Worm (Caenorhabditis elegans) whole organism, midembryonic: Measurements from ENCODE around the gene C29F4.3.
"Not testable (repeated sequence)": the region's sequence is repeated elsewhere in the genome, so short reads cannot be mapped to it uniquely, and the experiment has no call there.

ENCODE experiments used
- T22C8.4 ChIP-seq: fragments of 200-800 bp; sonication (Bioruptor generic); IDR thresholded peaks from 2 replicates; pipeline ENCODE4 v1.3.6; 2022; ENCODE audit warnings: missing genetic modification characterization, missing compliant biosample characterization
- cog-1 ChIP-seq: sonication (generic microtip); optimal IDR thresholded peaks from 2 replicates; lab custom pipeline; 2016; ENCODE audit warnings: missing genetic modification characterization, missing compliant biosample characterization
- klf-2 ChIP-seq: fragments of 200-800 bp; sonication (Bioruptor generic); conservative IDR thresholded peaks from 2 replicates; pipeline ENCODE4 v1.3.6; 2022; ENCODE audit warnings: missing genetic modification reagents, missing genetic modification characterization, missing compliant biosample characterization
- med-1 ChIP-seq: sonication (generic microtip); optimal IDR thresholded peaks from 2 replicates; lab custom pipeline; 2017; ENCODE audit warnings: missing genetic modification characterization, mild to moderate bottlenecking, missing compliant biosample characterization, antibody characterized with exemption, missing genetic modification reagents; ENCODE audit not compliant: insufficient read depth
- ztf-23 ChIP-seq: fragments of 200-800 bp; sonication (Bioruptor generic); IDR thresholded peaks from 2 replicates; pipeline ENCODE4 v1.3.6; 2022; ENCODE audit warnings: missing genetic modification reagents, missing genetic modification characterization, missing compliant biosample characterization
- ztf-29 ChIP-seq: fragments of 200-800 bp; sonication (Bioruptor generic); IDR thresholded peaks from 2 replicates; pipeline ENCODE4 v1.3.6; 2022; ENCODE audit warnings: missing genetic modification reagents, missing genetic modification characterization, missing compliant biosample characterization

ce11 chrIV:11263101-11263500 lies 39.3 kb upstream of the C29F4.3 start, which contains the start of gene col-126:
- TF ChIP-seq ztf-29; ztf-23 (GFP tag; lab: Robert Waterston, UW); klf-2; T22C8.4 (GFP tag; lab: Robert Waterston, UW); med-1 (GFP tag; lab: Kevin White, UChicago); cog-1 (tag; lab: Kevin White, UChicago): not testable (repeated sequence)
